Fruit fly (Drosophila melanogaster) whole organism, embryonic: ENCODE data around the gene Sf3b3.
A peak's percentile ranks its signal among the peaks of the same experiment; 100 is the strongest.

Experiments used
- ATbp ChIP-seq: fragments of 200-800 bp; sonication (Bioruptor generic); optimal IDR thresholded peaks from 2 replicates; lab custom pipeline; 2017; ENCODE audit warnings: missing biosample characterization, mild to moderate bottlenecking, missing genetic modification characterization, missing genetic modification reagents
- Atf3 ChIP-seq: fragments of 200-800 bp; sonication (Bioruptor generic); optimal IDR thresholded peaks from 3 replicates; lab custom pipeline; 2016; ENCODE audit warnings: missing biosample characterization, missing genetic modification characterization
- Blimp-1 ChIP-seq: fragments of 200-800 bp; sonication (Bioruptor generic); optimal IDR thresholded peaks from 3 replicates; lab custom pipeline; 2018; ENCODE audit warnings: missing biosample characterization, missing genetic modification characterization, mild to moderate bottlenecking, moderate library complexity, missing genetic modification reagents
- CG11085 ChIP-seq: fragments of 200-800 bp; sonication (Bioruptor generic); IDR thresholded peaks from 2 replicates; pipeline ENCODE4 v1.3.6; 2022; ENCODE audit warnings: missing biosample characterization, missing genetic modification characterization
- CG13296 ChIP-seq: fragments of 200-800 bp; sonication (Bioruptor generic); optimal IDR thresholded peaks from 3 replicates; lab custom pipeline; 2018; ENCODE audit warnings: missing biosample characterization, mild to moderate bottlenecking, missing genetic modification characterization
- CG1602 ChIP-seq: fragments of 200-800 bp; sonication (Bioruptor generic); optimal IDR thresholded peaks from 3 replicates; lab custom pipeline; 2016; ENCODE audit warnings: missing biosample characterization, missing genetic modification characterization
- CG1603 ChIP-seq: fragments of 200-800 bp; sonication (Bioruptor generic); optimal IDR thresholded peaks from 2 replicates; lab custom pipeline; 2019; ENCODE audit warnings: missing biosample characterization, mild to moderate bottlenecking, missing genetic modification characterization, moderate library complexity
- CG18262 ChIP-seq: fragments of 200-800 bp; optimal IDR thresholded peaks from 3 replicates; lab custom pipeline; 2019; ENCODE audit warnings: missing biosample characterization, mild to moderate bottlenecking, missing genetic modification characterization, moderate library complexity
- CG2678 ChIP-seq: fragments of 200-800 bp; sonication (Bioruptor generic); optimal IDR thresholded peaks from 3 replicates; lab custom pipeline; 2019; ENCODE audit warnings: missing biosample characterization, mild to moderate bottlenecking, missing genetic modification characterization, moderate library complexity
- CG2712 ChIP-seq: fragments of 200-800 bp; optimal IDR thresholded peaks from 3 replicates; lab custom pipeline; 2019; ENCODE audit warnings: missing biosample characterization, mild to moderate bottlenecking, missing genetic modification characterization, moderate library complexity
- CG30431 ChIP-seq: fragments of 200-800 bp; sonication (Bioruptor generic); optimal IDR thresholded peaks from 2 replicates; lab custom pipeline; 2017; ENCODE audit warnings: missing biosample characterization, missing genetic modification characterization
- CG33557 ChIP-seq: fragments of 200-800 bp; sonication (Bioruptor generic); optimal IDR thresholded peaks from 2 replicates; lab custom pipeline; 2019; ENCODE audit warnings: missing biosample characterization, mild to moderate bottlenecking, missing genetic modification characterization, moderate library complexity
- CG5245 ChIP-seq: fragments of 200-800 bp; sonication (Bioruptor generic); optimal IDR thresholded peaks from 3 replicates; lab custom pipeline; 2016; ENCODE audit warnings: missing biosample characterization, missing genetic modification characterization
- CG6813 ChIP-seq: fragments of 200-800 bp; sonication (Bioruptor generic); optimal IDR thresholded peaks from 2 replicates; lab custom pipeline; 2017; ENCODE audit warnings: missing biosample characterization, missing genetic modification characterization, mild to moderate bottlenecking, moderate library complexity, missing genetic modification reagents
- CG7357 ChIP-seq: fragments of 200-800 bp; sonication (Bioruptor generic); IDR thresholded peaks from 3 replicates; pipeline ENCODE4 v1.3.6; 2022; ENCODE audit warnings: missing biosample characterization, missing genetic modification characterization
- CG7839 ChIP-seq: fragments of 200-800 bp; sonication (Bioruptor generic); optimal IDR thresholded peaks from 3 replicates; lab custom pipeline; 2018; ENCODE audit warnings: missing biosample characterization, mild to moderate bottlenecking, missing genetic modification characterization, moderate library complexity
- CG8388 ChIP-seq: fragments of 200-800 bp; sonication (Bioruptor generic); optimal IDR thresholded peaks from 2 replicates; lab custom pipeline; 2019; ENCODE audit warnings: missing biosample characterization, mild to moderate bottlenecking, missing genetic modification characterization, moderate library complexity
- Drgx ChIP-seq: fragments of 200-800 bp; sonication (Bioruptor generic); IDR thresholded peaks from 2 replicates; pipeline ENCODE4 v1.3.6; 2022; ENCODE audit warnings: missing biosample characterization, missing genetic modification characterization
- Ets65A ChIP-seq: fragments of 200-800 bp; sonication (Bioruptor generic); peaks from one replicate; lab custom pipeline; 2016; ENCODE audit warnings: missing biosample characterization, missing genetic modification characterization
- H15 ChIP-seq: fragments of 200-800 bp; sonication (Bioruptor generic); IDR thresholded peaks from 3 replicates; pipeline ENCODE4 v1.3.6; 2022; ENCODE audit warnings: missing biosample characterization, missing genetic modification characterization
- Hey ChIP-seq: fragments of 200-800 bp; sonication (Bioruptor generic); optimal IDR thresholded peaks from 3 replicates; lab custom pipeline; 2018; ENCODE audit warnings: missing biosample characterization, mild to moderate bottlenecking, missing genetic modification characterization
- Hr39 ChIP-seq: fragments of >200 bp; optimal IDR thresholded peaks from 2 replicates; lab custom pipeline; 2017
- Mrtf ChIP-seq: fragments of 200-800 bp; sonication (Bioruptor generic); IDR thresholded peaks from 3 replicates; pipeline ENCODE4 v1.3.6; 2022; ENCODE audit warnings: missing biosample characterization, missing genetic modification characterization
- Neu2 ChIP-seq: fragments of 200-800 bp; sonication (Bioruptor generic); optimal IDR thresholded peaks from 3 replicates; lab custom pipeline; 2016; ENCODE audit warnings: missing biosample characterization, missing genetic modification characterization, borderline replicate concordance
- PHDP ChIP-seq: fragments of 200-800 bp; sonication (Bioruptor generic); optimal IDR thresholded peaks from 3 replicates; lab custom pipeline; 2018; ENCODE audit warnings: missing biosample characterization, mild to moderate bottlenecking, missing genetic modification characterization, moderate library complexity
- Pdp1 ChIP-seq, 2 experiments: fragments of 200-800 bp; sonication (Bioruptor generic); optimal IDR thresholded peaks; 3 replicates each; lab custom pipeline; 2016; ENCODE audit warnings: missing biosample characterization in 2 of 2, missing genetic modification characterization in 2 of 2, mild to moderate bottlenecking in 1 of 2, moderate library complexity in 1 of 2
- Rx ChIP-seq: fragments of 200-800 bp; sonication (Bioruptor generic); IDR thresholded peaks from 2 replicates; pipeline ENCODE4 v1.3.6; 2022; ENCODE audit warnings: missing biosample characterization, missing genetic modification characterization
- Sry-δ ChIP-seq: fragments of 200-800 bp; sonication (Bioruptor generic); optimal IDR thresholded peaks from 2 replicates; lab custom pipeline; 2016; ENCODE audit warnings: missing biosample characterization, missing genetic modification characterization
- Xrp1 ChIP-seq: fragments of 200-800 bp; sonication (Bioruptor generic); IDR thresholded peaks from 2 replicates; pipeline ENCODE4 v1.3.6; 2022; ENCODE audit warnings: missing biosample characterization, missing genetic modification characterization
- bsh ChIP-seq, 2 experiments: fragments of 200-800 bp; sonication (Bioruptor generic); optimal IDR thresholded peaks; 2 replicates each; lab custom pipeline; 2017 to 2018; ENCODE audit warnings: mild to moderate bottlenecking in 2 of 2, missing biosample characterization in 2 of 2, missing genetic modification characterization in 2 of 2, moderate library complexity in 1 of 2
- chm ChIP-seq: fragments of 200-800 bp; sonication (Bioruptor generic); IDR thresholded peaks from 2 replicates; pipeline ENCODE4 v1.3.6; 2022; ENCODE audit warnings: missing biosample characterization, missing genetic modification characterization
- ci ChIP-seq: fragments of 200-800 bp; sonication (Bioruptor generic); IDR thresholded peaks from 3 replicates; pipeline ENCODE4 v1.3.6; 2022; ENCODE audit warnings: missing biosample characterization, missing genetic modification characterization
- cwo ChIP-seq: fragments of 200-800 bp; sonication (Bioruptor generic); optimal IDR thresholded peaks from 3 replicates; lab custom pipeline; 2017; ENCODE audit warnings: missing biosample characterization, missing genetic modification characterization, mild to moderate bottlenecking, moderate library complexity, missing genetic modification reagents
- da ChIP-seq: fragments of 200-800 bp; sonication (Bioruptor generic); optimal IDR thresholded peaks from 2 replicates; lab custom pipeline; 2016; ENCODE audit warnings: missing biosample characterization, missing genetic modification characterization
- dmrt99B ChIP-seq: fragments of 200-800 bp; sonication (Bioruptor generic); optimal IDR thresholded peaks from 2 replicates; lab custom pipeline; 2018; ENCODE audit warnings: missing biosample characterization, mild to moderate bottlenecking, missing genetic modification characterization, moderate library complexity
- fd96Cb ChIP-seq: fragments of 200-800 bp; sonication (Bioruptor generic); optimal IDR thresholded peaks from 2 replicates; lab custom pipeline; 2018; ENCODE audit warnings: missing biosample characterization, mild to moderate bottlenecking, missing genetic modification characterization, moderate library complexity
- ind ChIP-seq: fragments of 200-800 bp; sonication (Bioruptor generic); optimal IDR thresholded peaks from 3 replicates; lab custom pipeline; 2016; ENCODE audit warnings: missing biosample characterization, missing genetic modification characterization
- pan ChIP-seq, 4 experiments: fragments of >200 bp in 3 of 4; fragments of 200-800 bp in 1 of 4; sonication (Bioruptor generic) in 1 of 4; optimal IDR thresholded peaks in 3 of 4; IDR thresholded peaks in 1 of 4; 2 replicates each; pipeline versions ENCODE4 v1.3.6 to Lab custom; 2017 to 2022; ENCODE audit warnings: missing biosample characterization in 2 of 4, missing genetic modification characterization in 2 of 4, mixed read lengths in 1 of 4
- phol ChIP-seq: fragments of 200-800 bp; sonication (Bioruptor generic); optimal IDR thresholded peaks from 3 replicates; lab custom pipeline; 2018; ENCODE audit warnings: missing biosample characterization, mild to moderate bottlenecking, missing genetic modification characterization, moderate library complexity
- pros ChIP-seq: fragments of 200-800 bp; sonication (Bioruptor generic); optimal IDR thresholded peaks from 3 replicates; lab custom pipeline; 2019; ENCODE audit warnings: missing biosample characterization, mild to moderate bottlenecking, missing genetic modification characterization, moderate library complexity
- repo ChIP-seq: fragments of 200-800 bp; sonication (Bioruptor generic); optimal IDR thresholded peaks from 2 replicates; lab custom pipeline; 2016; ENCODE audit warnings: missing biosample characterization, missing genetic modification characterization
- sens ChIP-seq: fragments of 200-800 bp; sonication (Bioruptor generic); peaks from one replicate; lab custom pipeline; 2016; ENCODE audit warnings: missing biosample characterization, missing genetic modification characterization
- seq ChIP-seq: fragments of 200-800 bp; sonication (Bioruptor generic); IDR thresholded peaks from 2 replicates; pipeline ENCODE4 v1.3.6; 2022; ENCODE audit warnings: missing biosample characterization, missing genetic modification characterization
- slbo ChIP-seq: fragments of 200-800 bp; sonication (Bioruptor generic); IDR thresholded peaks from 2 replicates; pipeline ENCODE4 v1.3.6; 2022; ENCODE audit warnings: missing biosample characterization, missing genetic modification characterization
- sr ChIP-seq: fragments of 200-800 bp; sonication (Bioruptor generic); IDR thresholded peaks from 3 replicates; pipeline ENCODE4 v1.3.6; 2022; ENCODE audit warnings: missing biosample characterization, missing genetic modification characterization
- tgo ChIP-seq: fragments of 200-800 bp; sonication (Bioruptor generic); IDR thresholded peaks from 3 replicates; pipeline ENCODE4 v1.3.6; 2022; ENCODE audit warnings: missing biosample characterization, missing genetic modification characterization
- twi ChIP-seq: fragments of 200-800 bp; optimal IDR thresholded peaks from 2 replicates; lab custom pipeline; 2019; ENCODE audit warnings: missing biosample characterization, mild to moderate bottlenecking, missing genetic modification characterization, moderate library complexity
- unpg ChIP-seq: fragments of 200-800 bp; sonication (Bioruptor generic); optimal IDR thresholded peaks from 3 replicates; lab custom pipeline; 2018; ENCODE audit warnings: missing biosample characterization, mild to moderate bottlenecking, missing genetic modification characterization, moderate library complexity
- wdn ChIP-seq: fragments of 200-800 bp; sonication (Bioruptor generic); IDR thresholded peaks from 2 replicates; pipeline ENCODE4 v1.3.6; 2022; ENCODE audit warnings: missing biosample characterization, missing genetic modification characterization

The Sf3b3 gene

DNA sequence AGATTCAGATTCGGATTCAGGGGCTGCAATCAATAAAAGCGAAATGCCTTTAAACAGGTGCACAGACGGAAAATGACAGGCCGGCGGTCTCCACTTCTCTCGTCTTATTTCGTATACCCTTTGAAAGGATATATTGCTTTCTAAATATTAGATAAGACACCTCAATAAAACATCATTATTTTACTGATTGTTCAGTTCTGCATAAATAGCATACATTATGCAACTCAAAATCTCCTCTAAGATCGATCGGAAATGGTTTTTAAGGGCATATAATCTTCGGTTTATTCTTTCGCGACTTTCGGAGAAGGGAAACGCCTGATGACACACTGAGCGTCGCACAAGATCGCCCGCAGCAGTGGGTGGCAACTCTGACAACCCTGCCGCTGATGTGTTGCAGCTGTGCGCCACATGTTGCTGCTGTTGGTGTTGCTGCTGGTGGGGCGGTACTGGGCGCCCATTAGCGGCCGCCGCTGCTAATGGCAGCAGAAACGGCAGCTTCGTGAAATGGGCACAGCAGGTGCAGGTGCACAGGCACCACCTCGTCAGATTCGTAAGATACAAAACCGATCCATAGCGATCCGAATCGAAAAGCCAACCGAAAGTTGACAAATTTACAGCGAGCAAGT lies 47.3 kb downstream of the Sf3b3 start (continued):
- no peak for TF ChIP-seq CG6813
- TF ChIP-seq twi (tag; lab: Kevin White, UChicago), result peak; percentile 98
- no peak for TF ChIP-seq Neu2 (GFP tag; lab: Kevin White, UChicago)
- peak; percentile 16 for TF ChIP-seq Blimp-1 (GFP tag; lab: Kevin White, UChicago)
- TF ChIP-seq Hey (tag; lab: Kevin White, UChicago), result no peak
- peak; percentile 19 for TF ChIP-seq Ets65A (GFP tag; lab: Kevin White, UChicago)
- TF ChIP-seq CG1602 (GFP tag; lab: Kevin White, UChicago), result no peak
- peak; percentile 31; the same call in 1 of the 2 replicates for TF ChIP-seq Drgx
- no peak for TF ChIP-seq cwo (GFP tag; lab: Kevin White, UChicago)
- TF ChIP-seq ci (GFP tag; lab: Robert Waterston, UW), result peak; percentile 28; the same call in 1 of the 3 replicates
- TF ChIP-seq CG2712 (tag; lab: Kevin White, UChicago), result peak; percentile 8
- TF ChIP-seq Mrtf (GFP tag; lab: Robert Waterston, UW), result no peak
- TF ChIP-seq CG8388 (GFP tag; lab: Kevin White, UChicago), result peak; percentile 19
- TF ChIP-seq pros, result no peak
- no peak for TF ChIP-seq sr (GFP tag; lab: Robert Waterston, UW)
- TF ChIP-seq da, result no peak
- TF ChIP-seq CG33557, result no peak
- TF ChIP-seq fd96Cb (tag; lab: Kevin White, UChicago), result peak; percentile 46
- no peak for TF ChIP-seq CG5245
- TF ChIP-seq PHDP, result peak; percentile 3
- TF ChIP-seq bsh (GFP tag; optimal IDR thresholded peaks at IDR 0.05; lab: Kevin White, UChicago), result peak in 1 of 2 experiments; percentile 37
- TF ChIP-seq Sry-δ (GFP tag; lab: Kevin White, UChicago), result no peak
- no peak for TF ChIP-seq Hr39
- TF ChIP-seq CG11085 (GFP tag; lab: Robert Waterston, UW), result 0 out of 2 replicates have a peak, but pooled peaks have one; percentile 13
- TF ChIP-seq Atf3 (GFP tag; lab: Kevin White, UChicago), result no peak
- no peak for TF ChIP-seq chm (GFP tag; lab: Robert Waterston, UW)
- TF ChIP-seq CG13296 (GFP tag; lab: Kevin White, UChicago), result no peak
- TF ChIP-seq CG1603 (tag; lab: Kevin White, UChicago), result peak; percentile 56
- TF ChIP-seq H15, result 0 out of 3 replicates have a peak, but pooled peaks have one; percentile 24
- peak in 1 of 2 experiments; percentile 33 for TF ChIP-seq Pdp1 (GFP tag; optimal IDR thresholded peaks at IDR 0.05; lab: Kevin White, UChicago)
- peak; percentile 2 for TF ChIP-seq ATbp (GFP tag; lab: Kevin White, UChicago)
- TF ChIP-seq unpg (GFP tag; lab: Kevin White, UChicago), result peak; percentile 15
- no peak for TF ChIP-seq repo (GFP tag; lab: Kevin White, UChicago)
- peak; percentile 17 for TF ChIP-seq CG18262 (tag; lab: Kevin White, UChicago)
- no peak for TF ChIP-seq Rx
- no peak for TF ChIP-seq wdn (GFP tag; lab: Robert Waterston, UW)
- TF ChIP-seq CG7357 (GFP tag; lab: Robert Waterston, UW), result no peak
- TF ChIP-seq seq (GFP tag; lab: Robert Waterston, UW), result no peak
- peak; percentile 6 for TF ChIP-seq CG30431
- TF ChIP-seq phol (tag; lab: Kevin White, UChicago), result peak; percentile 33
- TF ChIP-seq Xrp1 (GFP tag; lab: Robert Waterston, UW), result peak; percentile 33; the same call in 1 of the 2 replicates
- 0 out of 3 replicates have a peak, but pooled peaks have one; percentile 16 for TF ChIP-seq tgo (GFP tag; lab: Robert Waterston, UW)
- no peak for TF ChIP-seq pan (optimal IDR thresholded peaks at IDR 0.05; lab: Kevin White, UChicago)
- peak in 1 of 2 experiments; percentile 18 for TF ChIP-seq pan (GFP tag; optimal IDR thresholded peaks at IDR 0.05 in 1 of 2, IDR thresholded peaks at IDR 0.05 in 1 of 2)
- TF ChIP-seq slbo, result 0 out of 2 replicates have a peak, but pooled peaks have one; percentile 4
- peak; percentile 8 for TF ChIP-seq ind (GFP tag; lab: Kevin White, UChicago)
- peak; percentile 24 for TF ChIP-seq sens
- peak; percentile 46 for TF ChIP-seq dmrt99B (tag; lab: Kevin White, UChicago)
- TF ChIP-seq CG2678 (tag; lab: Kevin White, UChicago), result peak; percentile 20
- peak; percentile 41 for TF ChIP-seq CG7839 (tag; lab: Kevin White, UChicago)
